Fruit fly (Drosophila melanogaster): ENCODE results near the gene Cdk7.

Gene Cdk7

DNA sequence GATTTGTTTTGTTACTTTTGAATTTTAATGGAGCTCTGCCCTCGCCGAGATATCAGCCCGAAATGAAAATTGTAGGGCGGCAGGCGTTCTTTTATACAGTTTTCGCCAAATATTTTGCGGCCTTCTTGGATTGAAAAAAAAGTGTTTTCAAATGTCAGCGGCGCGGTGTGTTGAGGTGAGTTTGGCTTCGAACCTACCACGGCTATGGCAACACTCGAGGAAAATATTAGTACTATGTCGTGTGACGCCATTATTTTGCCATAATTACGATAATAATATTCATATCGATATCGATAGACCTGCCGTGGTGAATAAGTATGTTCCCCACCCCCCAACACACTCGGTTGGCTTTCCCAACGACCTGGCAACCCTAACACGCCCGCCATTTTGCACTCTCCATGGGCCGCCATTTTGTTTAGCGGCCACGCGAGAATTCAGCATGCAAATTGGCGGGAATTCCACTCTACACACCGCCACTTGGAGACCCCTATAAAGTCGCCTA, 3.1 kb upstream of the Cdk7 start, which contains the start of the genes TrxT and dhd:
Gene TrxT, minus strand, starts transcription at position 51 of the 502 bp plus-strand sequence.
Gene dhd, plus strand, starts transcription at position 334 of the 502 bp plus-strand sequence.
- TF ChIP-seq CG10348 (GFP tag; IDR thresholded peaks at IDR 0.05) (no peak), gl (tag; optimal IDR thresholded peaks at IDR 0.05) (peak; percentile 34), CG15710 (tag; optimal IDR thresholded peaks at IDR 0.05) (peak; percentile 21), rn (GFP tag; IDR thresholded peaks at IDR 0.05) (no peak), CG4496 (GFP tag; IDR thresholded peaks at IDR 0.05) (peak; percentile 88), Snoo (tag; optimal IDR thresholded peaks at IDR 0.05) (no peak), fd96Ca (GFP tag; IDR thresholded peaks at IDR 0.05) (peak; percentile 69), Ets98B (GFP tag; IDR thresholded peaks at IDR 0.05) (peak; percentile 63), CG8159 (tag; optimal IDR thresholded peaks at IDR 0.05) (peak; percentile 46), CG17806 (tag; optimal IDR thresholded peaks at IDR 0.05) (no peak), CG34367 (tag; optimal IDR thresholded peaks at IDR 0.05) (peak; percentile 40), CG32121 (GFP tag; IDR thresholded peaks at IDR 0.05) (peak; percentile 49; the same call in 1 of the 2 replicates)

DNA sequence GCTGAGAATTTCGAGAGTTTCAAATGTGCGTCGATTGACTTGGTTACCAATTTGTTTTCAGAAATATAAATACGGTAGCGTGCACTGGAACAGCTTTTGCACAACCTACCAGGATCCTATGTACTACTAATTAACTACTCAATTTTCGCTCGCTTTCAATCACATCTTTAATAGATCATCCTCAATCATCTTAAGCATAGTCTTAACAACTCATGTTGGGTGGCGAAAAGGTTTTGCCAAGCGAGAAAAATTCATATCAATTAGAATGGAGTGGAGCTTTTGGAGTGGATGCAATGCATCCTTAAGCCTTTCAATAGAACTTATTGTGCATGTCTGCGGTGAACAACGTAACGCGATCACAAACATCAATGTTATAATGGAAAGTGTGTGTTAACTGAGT, 1.5 kb downstream of the Cdk7 start, which contains the start of gene CG17764:
Gene CG17764, minus strand, starts transcription at position 101 of the 400 bp plus-strand sequence.
- TF ChIP-seq CG17806 (tag; optimal IDR thresholded peaks at IDR 0.05) (no peak), Snoo (tag; optimal IDR thresholded peaks at IDR 0.05) (no peak)

DNA sequence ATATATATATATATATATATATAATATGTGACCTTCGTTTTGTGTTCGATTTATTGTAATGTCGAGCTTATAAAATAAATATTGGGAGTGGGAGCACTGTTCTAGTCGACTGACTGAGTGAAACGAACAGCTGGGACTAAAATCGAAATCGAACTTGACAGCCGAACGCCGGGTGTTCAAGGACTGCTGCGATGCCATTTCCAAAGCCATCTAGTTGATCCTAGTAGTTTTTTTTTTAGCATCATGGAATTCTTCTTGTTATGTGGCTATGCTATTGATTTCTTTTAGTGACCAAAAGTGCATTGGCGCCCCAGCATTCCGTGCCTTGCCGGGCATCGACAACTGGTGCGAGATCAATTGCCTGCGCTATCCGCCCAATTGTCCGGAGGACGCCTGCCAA, 3.2 kb downstream of the Cdk7 start, which contains the start of gene CG3323:
Gene CG3323, minus strand, starts transcription at position 101 of the 400 bp plus-strand sequence.
- TF ChIP-seq CG4496 (GFP tag; IDR thresholded peaks at IDR 0.05) (no peak), CG9948 (tag; optimal IDR thresholded peaks at IDR 0.05) (no peak)

DNA sequence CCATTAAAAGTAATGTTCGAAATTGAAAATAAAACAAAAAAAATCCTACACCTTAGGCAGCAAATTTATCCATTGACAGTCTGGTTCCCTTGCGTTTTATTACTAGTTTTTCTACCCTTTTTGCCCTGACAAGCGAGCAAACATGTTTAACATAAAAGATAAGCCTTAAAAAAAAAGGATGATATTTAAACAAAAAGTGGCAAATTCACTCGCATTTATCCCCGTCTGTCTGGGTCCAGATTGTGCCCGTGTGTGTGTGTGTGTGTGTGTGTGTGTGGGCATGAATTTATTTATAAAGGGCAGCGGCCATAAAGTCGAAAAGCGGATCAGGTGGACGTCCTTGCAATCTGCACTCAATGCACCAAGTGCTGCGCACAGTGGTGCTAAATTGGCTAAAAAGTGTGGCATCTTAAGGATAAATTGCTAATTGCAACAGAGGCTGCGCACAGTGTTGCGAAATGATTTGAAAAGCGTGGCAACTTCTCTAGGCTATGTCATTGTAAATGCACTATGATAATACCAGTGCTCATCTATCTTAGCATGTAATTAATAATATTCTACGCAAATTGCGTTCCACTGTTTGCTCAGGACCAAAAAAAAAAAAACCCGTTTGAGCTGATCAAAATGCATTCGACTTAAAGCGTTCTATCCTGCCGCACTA, 8.0 kb downstream of the Cdk7 start:
- TF ChIP-seq CG8159 (tag; optimal IDR thresholded peaks at IDR 0.05) (peak; percentile 76), CG10348 (GFP tag; IDR thresholded peaks at IDR 0.05) (no peak), EcR (GFP tag; optimal IDR thresholded peaks at IDR 0.05) (peak; percentile 80), CG4496 (GFP tag; IDR thresholded peaks at IDR 0.05) (peak; percentile 29; the same call in 1 of the 3 replicates), CG34367 (tag; optimal IDR thresholded peaks at IDR 0.05) (peak; percentile 67), CG8301 (tag; optimal IDR thresholded peaks at IDR 0.05) (peak; percentile 16), CG9948 (tag; optimal IDR thresholded peaks at IDR 0.05) (peak; percentile 65), Ets98B (GFP tag; IDR thresholded peaks at IDR 0.05) (no peak), CG32121 (GFP tag; IDR thresholded peaks at IDR 0.05) (no peak), CG15710 (tag; optimal IDR thresholded peaks at IDR 0.05) (peak; percentile 74), gl (tag; optimal IDR thresholded peaks at IDR 0.05) (peak; percentile 56), CG13204 (GFP tag; optimal IDR thresholded peaks at IDR 0.05) (peak; percentile 18), CG17806 (tag; optimal IDR thresholded peaks at IDR 0.05) (peak; percentile 57)

DNA sequence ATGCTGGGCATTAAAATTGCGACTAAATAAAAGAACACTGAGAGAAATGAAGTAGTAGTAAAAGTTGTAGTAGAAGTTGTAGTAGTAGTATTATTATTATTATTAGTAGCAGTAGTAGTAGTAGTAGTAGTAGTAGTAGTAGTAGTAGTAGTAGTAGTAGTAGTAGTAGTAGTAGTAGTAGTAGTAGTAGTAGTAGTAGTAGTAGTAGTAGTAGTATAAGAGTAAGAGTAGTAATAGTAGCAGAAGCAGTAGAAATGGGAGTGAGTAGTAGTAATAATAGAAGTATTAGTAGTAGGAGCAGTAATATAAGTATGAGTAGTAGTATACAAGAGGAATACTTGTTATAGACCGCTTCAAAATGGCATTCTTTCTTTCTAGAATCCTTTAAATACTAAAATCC, 8.8 kb downstream of the Cdk7 start:
- TF ChIP-seq CG8159 (tag; optimal IDR thresholded peaks at IDR 0.05) (peak; percentile 36), CG9948 (tag; optimal IDR thresholded peaks at IDR 0.05) (no peak), CG32121 (GFP tag; IDR thresholded peaks at IDR 0.05) (no peak)

DNA sequence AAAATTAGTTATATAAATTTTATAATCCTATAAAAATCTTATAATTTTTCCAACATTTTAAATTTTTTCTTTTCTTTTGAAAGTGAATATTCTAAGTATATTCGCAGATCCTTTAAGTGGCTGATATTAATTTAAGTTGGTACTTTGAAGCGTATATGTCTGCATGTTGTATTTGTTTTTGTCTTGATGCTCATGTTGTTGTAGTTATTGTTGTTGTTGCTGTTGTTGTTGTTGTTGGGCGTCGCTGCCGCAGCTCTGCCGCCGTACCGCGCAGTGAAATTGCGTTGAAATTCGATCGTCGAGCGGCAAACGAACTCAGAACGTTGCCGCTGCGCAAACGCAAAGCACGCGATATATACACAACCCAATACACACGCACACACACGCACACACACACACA, 13.0 kb downstream of the Cdk7 start, which contains the start of gene CG42749:
Gene CG42749, plus strand, starts transcription at position 301 of the 400 bp plus-strand sequence.
- TF ChIP-seq rn (GFP tag; IDR thresholded peaks at IDR 0.05) (no peak), CG4496 (GFP tag; IDR thresholded peaks at IDR 0.05) (no peak)

DNA sequence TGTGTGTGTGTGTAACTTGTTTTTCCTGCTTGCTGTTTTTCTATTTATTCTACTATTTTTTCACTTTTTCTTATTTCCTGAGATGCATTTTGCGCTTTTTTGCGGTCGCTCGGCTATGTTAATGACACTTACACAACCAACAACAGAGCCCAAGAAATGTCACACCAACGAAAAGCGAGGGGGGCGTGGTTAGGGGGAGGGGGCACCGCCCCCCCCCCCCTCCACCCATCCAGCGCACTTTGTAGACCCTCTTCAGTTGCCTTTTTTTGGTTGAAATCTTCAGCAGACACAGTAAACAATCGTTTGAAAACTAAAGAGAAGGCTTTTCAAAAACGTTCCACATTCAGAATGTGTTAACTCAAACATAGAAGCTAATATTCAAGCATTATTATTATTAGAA, 15.6 kb downstream of the Cdk7 start:
- TF ChIP-seq CG9948 (tag; optimal IDR thresholded peaks at IDR 0.05) (no peak), CG10348 (GFP tag; IDR thresholded peaks at IDR 0.05) (no peak)

DNA sequence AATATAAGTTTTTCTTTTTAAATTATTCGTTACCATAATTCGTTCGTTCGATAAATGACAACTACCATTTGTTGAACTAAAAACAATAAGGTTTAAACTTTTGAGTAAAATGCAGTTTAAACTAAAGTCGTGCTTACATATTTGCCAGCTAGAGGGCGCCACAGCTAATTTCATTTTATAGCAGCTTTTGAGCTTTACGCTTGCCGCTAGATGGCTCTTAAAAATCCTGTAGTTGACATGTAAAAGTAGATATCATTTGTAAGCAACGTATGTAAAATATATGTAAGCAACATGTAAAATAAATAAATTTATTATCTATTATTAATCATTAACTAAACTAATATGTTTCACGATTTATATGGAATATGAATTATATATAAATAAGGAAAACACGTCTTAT, 19.1 kb downstream of the Cdk7 start:
- TF ChIP-seq Pif1A (GFP tag; optimal IDR thresholded peaks at IDR 0.05) (no peak), CG4496 (GFP tag; IDR thresholded peaks at IDR 0.05) (no peak), CG15710 (tag; optimal IDR thresholded peaks at IDR 0.05) (no peak), EcR (GFP tag; optimal IDR thresholded peaks at IDR 0.05) (no peak), Snoo (tag; optimal IDR thresholded peaks at IDR 0.05) (no peak), gl (tag; optimal IDR thresholded peaks at IDR 0.05) (no peak), CG17806 (tag; optimal IDR thresholded peaks at IDR 0.05) (no peak), CG12605 (GFP tag; IDR thresholded peaks at IDR 0.05) (no peak), CG34367 (tag; optimal IDR thresholded peaks at IDR 0.05) (no peak), D1 (tag; optimal IDR thresholded peaks at IDR 0.05) (no peak)
